Fruit fly (Drosophila melanogaster): ENCODE measurements around the gene Fdx1.

Gene Fdx1

dm6 chr3L:9370907-9371365 is at the start of gene Fdx1:
Fdx1 (minus strand) TSS chr3L:9371238.
- TF ChIP-seq Mio (GFP tag; optimal IDR thresholded peaks at IDR 0.05) = no peak
- TF ChIP-seq br (GFP tag; optimal IDR thresholded peaks at IDR 0.05) = peak; percentile 20
- peak; percentile 54 for TF ChIP-seq Sp1 (GFP tag; optimal IDR thresholded peaks at IDR 0.05)
- no peak for TF ChIP-seq CG9705 (GFP tag; optimal IDR thresholded peaks at IDR 0.05)
- TF ChIP-seq h (GFP tag; optimal IDR thresholded peaks at IDR 0.05) = peak; percentile 40
- TF ChIP-seq dsf (GFP tag; optimal IDR thresholded peaks at IDR 0.05; ENCODE audit: borderline replicate concordance) = peak; percentile 32
- peak; percentile 43 for TF ChIP-seq OdsH (GFP tag; optimal IDR thresholded peaks at IDR 0.05)
- no peak for TF ChIP-seq Vsx2 (GFP tag; optimal IDR thresholded peaks at IDR 0.05; ENCODE audit: partially characterized antibody)
- TF ChIP-seq woc (GFP tag; optimal IDR thresholded peaks at IDR 0.05) = peak; percentile 61
- TF ChIP-seq rgr (GFP tag; optimal IDR thresholded peaks at IDR 0.05) = peak; percentile 43
- peak; percentile 56 for TF ChIP-seq HLH106 (tag; optimal IDR thresholded peaks at IDR 0.05)
- no peak for TF ChIP-seq Rel (GFP tag; optimal IDR thresholded peaks at IDR 0.05)
- TF ChIP-seq Rel (tag; optimal IDR thresholded peaks at IDR 0.05) = peak; percentile 58
- TF ChIP-seq CrebA (GFP tag; optimal IDR thresholded peaks at IDR 0.05; ENCODE audit: borderline replicate concordance) = no peak
- TF ChIP-seq ey (GFP tag; optimal IDR thresholded peaks at IDR 0.05) = peak; percentile 23
- TF ChIP-seq foxo (GFP tag; optimal IDR thresholded peaks at IDR 0.05) = peak in 1 of 2 experiments; percentile 66
- no peak for TF ChIP-seq lola (GFP tag; optimal IDR thresholded peaks at IDR 0.05)
- peak; percentile 51 for TF ChIP-seq Jra (GFP tag; optimal IDR thresholded peaks at IDR 0.05)
- TF ChIP-seq sv (GFP tag; optimal IDR thresholded peaks at IDR 0.05) = peak; percentile 43
- no peak for TF ChIP-seq Hr78 (GFP tag; optimal IDR thresholded peaks at IDR 0.05)
- TF ChIP-seq Hnf4 (GFP tag; optimal IDR thresholded peaks at IDR 0.05) = peak; percentile 68
- TF ChIP-seq sage (GFP tag; optimal IDR thresholded peaks at IDR 0.05) = peak; percentile 30
- peak; percentile 39 for TF ChIP-seq psq (GFP tag; optimal IDR thresholded peaks at IDR 0.05)
- TF ChIP-seq tai (GFP tag; optimal IDR thresholded peaks at IDR 0.05) = no peak
- peak; percentile 61 for TF ChIP-seq brk (GFP tag; optimal IDR thresholded peaks at IDR 0.05)
- TF ChIP-seq GATAd (GFP tag; optimal IDR thresholded peaks at IDR 0.05) = no peak

dm6 chr3L:9420819-9421130 is 49.7 kb upstream of the Fdx1 start:
- TF ChIP-seq Hr83 (GFP tag; optimal IDR thresholded peaks at IDR 0.05; ENCODE audit: poor library complexity, severe bottlenecking) = no peak
- TF ChIP-seq tai (GFP tag; optimal IDR thresholded peaks at IDR 0.05) = no peak
- TF ChIP-seq pan (optimal IDR thresholded peaks at IDR 0.05) = no peak
- no peak for TF ChIP-seq brk (GFP tag; optimal IDR thresholded peaks at IDR 0.05)
- no peak for TF ChIP-seq N (GFP tag; optimal IDR thresholded peaks at IDR 0.05)
- TF ChIP-seq CG32264 (GFP tag; optimal IDR thresholded peaks at IDR 0.05) = no peak
- no peak for TF ChIP-seq sv (GFP tag; optimal IDR thresholded peaks at IDR 0.05)
- TF ChIP-seq h (GFP tag; optimal IDR thresholded peaks at IDR 0.05) = no peak
- TF ChIP-seq OdsH (GFP tag; optimal IDR thresholded peaks at IDR 0.05) = no peak
- TF ChIP-seq Dfd (GFP tag; optimal IDR thresholded peaks at IDR 0.05) = no peak
- no peak for TF ChIP-seq dl (GFP tag; optimal IDR thresholded peaks at IDR 0.05; ENCODE audit: insufficient read depth in 1 of 2, partially characterized antibody in 2 of 2)
- TF ChIP-seq dmrt93B (GFP tag; optimal IDR thresholded peaks at IDR 0.05) = no peak
- TF ChIP-seq Dif (GFP tag; optimal IDR thresholded peaks at IDR 0.05; ENCODE audit: partially characterized antibody) = no peak
- no peak for TF ChIP-seq Myc (optimal IDR thresholded peaks at IDR 0.05)
- no peak for TF ChIP-seq GATAd (GFP tag; optimal IDR thresholded peaks at IDR 0.05)
- no peak for TF ChIP-seq woc (GFP tag; optimal IDR thresholded peaks at IDR 0.05)
- TF ChIP-seq psq (GFP tag; optimal IDR thresholded peaks at IDR 0.05) = no peak
- TF ChIP-seq sage (GFP tag; optimal IDR thresholded peaks at IDR 0.05) = no peak
- TF ChIP-seq Hr78 (GFP tag; optimal IDR thresholded peaks at IDR 0.05) = no peak

dm6 chr3L:9420054-9420818 is 49.2 kb upstream of the Fdx1 start:
- TF ChIP-seq woc (GFP tag; optimal IDR thresholded peaks at IDR 0.05) (peak; percentile 77), Mio (GFP tag; optimal IDR thresholded peaks at IDR 0.05) (peak; percentile 27), psq (GFP tag; optimal IDR thresholded peaks at IDR 0.05) (peak; percentile 86), Hr83 (GFP tag; optimal IDR thresholded peaks at IDR 0.05; ENCODE audit: poor library complexity, severe bottlenecking) (no peak), N (GFP tag; optimal IDR thresholded peaks at IDR 0.05) (no peak), CrebA (GFP tag; optimal IDR thresholded peaks at IDR 0.05; ENCODE audit: borderline replicate concordance) (no peak), Vsx2 (GFP tag; optimal IDR thresholded peaks at IDR 0.05; ENCODE audit: partially characterized antibody) (no peak), Sp1 (GFP tag; optimal IDR thresholded peaks at IDR 0.05) (peak; percentile 90), brk (GFP tag; optimal IDR thresholded peaks at IDR 0.05) (peak; percentile 38), tai (GFP tag; optimal IDR thresholded peaks at IDR 0.05) (peak; percentile 78), Dfd (GFP tag; optimal IDR thresholded peaks at IDR 0.05) (no peak), sage (GFP tag; optimal IDR thresholded peaks at IDR 0.05) (peak; percentile 71), sv (GFP tag; optimal IDR thresholded peaks at IDR 0.05) (no peak), OdsH (GFP tag; optimal IDR thresholded peaks at IDR 0.05) (peak; percentile 90), Rel (GFP tag; optimal IDR thresholded peaks at IDR 0.05) (peak; percentile 46), Rel (tag; optimal IDR thresholded peaks at IDR 0.05) (peak; percentile 66), jim (GFP tag; optimal IDR thresholded peaks at IDR 0.05) (no peak), br (GFP tag; optimal IDR thresholded peaks at IDR 0.05) (peak; percentile 95), dsf (GFP tag; optimal IDR thresholded peaks at IDR 0.05; ENCODE audit: borderline replicate concordance) (peak; percentile 27), dmrt93B (GFP tag; optimal IDR thresholded peaks at IDR 0.05) (peak; percentile 80), usp (GFP tag; optimal IDR thresholded peaks at IDR 0.05) (no peak), h (GFP tag; optimal IDR thresholded peaks at IDR 0.05) (peak; percentile 90), pan (optimal IDR thresholded peaks at IDR 0.05) (no peak), HLH106 (tag; optimal IDR thresholded peaks at IDR 0.05) (peak; percentile 91), rgr (GFP tag; optimal IDR thresholded peaks at IDR 0.05) (peak; percentile 88), Hnf4 (GFP tag; optimal IDR thresholded peaks at IDR 0.05) (peak; percentile 87), dl (GFP tag; optimal IDR thresholded peaks at IDR 0.05; ENCODE audit: insufficient read depth in 1 of 2, partially characterized antibody in 2 of 2) (no peak), Jra (GFP tag; optimal IDR thresholded peaks at IDR 0.05) (peak; percentile 88), ey (GFP tag; optimal IDR thresholded peaks at IDR 0.05) (peak; percentile 93), Abd-B (GFP tag; optimal IDR thresholded peaks at IDR 0.05) (no peak), foxo (GFP tag; optimal IDR thresholded peaks at IDR 0.05) (peak; percentile 60 to 92), Hr78 (GFP tag; optimal IDR thresholded peaks at IDR 0.05) (no peak), CG32264 (GFP tag; optimal IDR thresholded peaks at IDR 0.05) (peak; percentile 86), fru (GFP tag; optimal IDR thresholded peaks at IDR 0.05) (peak; percentile 94)
